Worm (Caenorhabditis elegans) whole organism, L4/young adult: Measurements from ENCODE around the gene T15B7.1.

Experiments
- W03F9.2 ChIP-seq: fragments of 150-350 bp; optimal IDR thresholded peaks from 2 replicates; lab custom pipeline; 2014; ENCODE audit warnings: missing biosample characterization, missing genetic modification characterization
- dao-5 ChIP-seq: sonication (generic microtip); optimal IDR thresholded peaks from 2 replicates; lab custom pipeline; 2016; ENCODE audit warnings: missing genotype, missing genetic modification characterization, moderate library complexity, missing compliant biosample characterization
- him-1 ChIP-seq: sonication (generic microtip); optimal IDR thresholded peaks from 2 replicates; lab custom pipeline; 2016; ENCODE audit warnings: missing genotype, missing genetic modification reagents, missing genetic modification characterization, missing compliant biosample characterization

DNA sequence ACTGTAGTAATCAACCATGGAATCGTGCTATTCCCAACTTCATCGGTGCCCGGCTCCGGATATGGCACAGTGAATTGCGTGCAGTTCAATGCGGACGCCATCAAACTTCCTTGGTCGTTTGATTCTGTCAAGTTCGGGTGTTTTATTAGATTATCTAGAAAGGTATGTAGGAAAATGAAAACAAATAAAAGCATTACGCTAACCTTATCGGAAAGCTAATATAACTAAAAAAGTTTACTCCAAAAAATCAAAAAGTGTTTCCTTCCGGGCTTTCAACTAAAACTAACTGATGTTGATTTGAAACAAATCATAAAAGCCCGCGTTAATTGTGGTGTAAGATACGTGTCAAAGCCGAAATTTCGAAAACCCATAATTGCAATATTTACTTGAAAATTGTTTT is 22.7 kb upstream of the T15B7.1 start, which contains the start of gene dmsr-13:
- TF ChIP-seq him-1, result no peak
- TF ChIP-seq dao-5 (tag; lab: Kevin White, UChicago), result no peak
- TF ChIP-seq W03F9.2 (tag; lab: Kevin White, UChicago), result no peak
